Worm (Caenorhabditis elegans) whole organism, L2 larva: ENCODE measurements around the gene R04B5.1.

Source experiments
- C34F6.9 ChIP-seq: fragments of 150-350 bp; optimal IDR thresholded peaks from 2 replicates; lab custom pipeline; 2014; ENCODE audit warnings: missing biosample characterization, missing genetic modification characterization
- F13H6.1 ChIP-seq: sonication (generic microtip); optimal IDR thresholded peaks from 2 replicates; lab custom pipeline; 2016; ENCODE audit warnings: missing genetic modification characterization, missing compliant biosample characterization
- Y55F3AM.14 ChIP-seq: fragments of 200-800 bp; sonication (Bioruptor generic); optimal IDR thresholded peaks from 2 replicates; lab custom pipeline; 2018; ENCODE audit warnings: mild to moderate bottlenecking, missing genetic modification characterization, missing compliant biosample characterization
- alr-1 ChIP-seq: fragments of 150-350 bp; optimal IDR thresholded peaks from 2 replicates; lab custom pipeline; 2014; ENCODE audit warnings: missing biosample characterization, missing genetic modification characterization
- ama-1 ChIP-seq: fragments of 150-350 bp; optimal IDR thresholded peaks from 2 replicates; lab custom pipeline; 2018; ENCODE audit warnings: inconsistent platforms
- blmp-1 ChIP-seq: sonication (generic microtip); optimal IDR thresholded peaks from 2 replicates; lab custom pipeline; 2017; ENCODE audit warnings: missing genetic modification characterization, mild to moderate bottlenecking, missing compliant biosample characterization, antibody characterized with exemption, moderate library complexity; ENCODE audit not compliant: insufficient read depth
- ceh-16 ChIP-seq: fragments of 150-350 bp; optimal IDR thresholded peaks from 2 replicates; lab custom pipeline; 2014; ENCODE audit warnings: missing biosample characterization, missing genetic modification characterization
- ceh-82 ChIP-seq: fragments of 150-350 bp; optimal IDR thresholded peaks from 2 replicates; lab custom pipeline; 2014; ENCODE audit warnings: missing biosample characterization, missing genetic modification characterization
- crh-2 ChIP-seq: sonication (generic microtip); optimal IDR thresholded peaks from 2 replicates; lab custom pipeline; 2017; ENCODE audit warnings: missing biosample characterization, missing genetic modification characterization
- egl-27 ChIP-seq: sonication (generic microtip); optimal IDR thresholded peaks from 3 replicates; lab custom pipeline; 2017; ENCODE audit warnings: missing biosample characterization, missing genetic modification reagents, missing genetic modification characterization
- fos-1 ChIP-seq: fragments of 150-350 bp; optimal IDR thresholded peaks from 2 replicates; lab custom pipeline; 2014; ENCODE audit warnings: missing biosample characterization, missing genetic modification characterization
- gmeb-1 ChIP-seq: fragments of 150-350 bp; optimal IDR thresholded peaks from 2 replicates; lab custom pipeline; 2014; ENCODE audit warnings: missing biosample characterization, missing genetic modification characterization
- lin-13 ChIP-seq: fragments of 150-350 bp; optimal IDR thresholded peaks from 2 replicates; lab custom pipeline; 2014; ENCODE audit warnings: missing biosample characterization, missing genetic modification reagents, missing genetic modification characterization
- lin-39 ChIP-seq: fragments of 150-350 bp; optimal IDR thresholded peaks from 2 replicates; lab custom pipeline; 2014; ENCODE audit warnings: missing biosample characterization, missing genetic modification reagents, missing genetic modification characterization
- lsy-2 ChIP-seq, 2 experiments: fragments of 150-350 bp in 1 of 2; sonication (generic microtip) in 1 of 2; optimal IDR thresholded peaks; 2 replicates each; lab custom pipeline; 2014 to 2017; ENCODE audit warnings: missing biosample characterization in 2 of 2, missing genetic modification characterization in 2 of 2
- mab-5 ChIP-seq: fragments of 150-350 bp; optimal IDR thresholded peaks from 2 replicates; lab custom pipeline; 2014; ENCODE audit warnings: missing biosample characterization, missing genetic modification characterization
- mbf-1 ChIP-seq: sonication (generic microtip); optimal IDR thresholded peaks from 2 replicates; lab custom pipeline; 2017; ENCODE audit warnings: missing biosample characterization, missing genetic modification characterization
- mdl-1 ChIP-seq, 2 experiments: fragments of 150-350 bp in 1 of 2; sonication (generic microtip) in 1 of 2; optimal IDR thresholded peaks; 2 replicates each; lab custom pipeline; 2017; ENCODE audit warnings: missing biosample characterization in 2 of 2, missing genetic modification characterization in 2 of 2
- nhr-10 ChIP-seq: sonication (generic microtip); optimal IDR thresholded peaks from 2 replicates; lab custom pipeline; 2017; ENCODE audit warnings: missing biosample characterization, missing genetic modification characterization
- nhr-11 ChIP-seq: fragments of 150-350 bp; optimal IDR thresholded peaks from 2 replicates; lab custom pipeline; 2014; ENCODE audit warnings: missing biosample characterization, missing genetic modification characterization
- nhr-12 ChIP-seq: fragments of 150-350 bp; optimal IDR thresholded peaks from 2 replicates; lab custom pipeline; 2014; ENCODE audit warnings: missing biosample characterization, missing genetic modification characterization
- nhr-129 ChIP-seq: fragments of 150-350 bp; optimal IDR thresholded peaks from 2 replicates; lab custom pipeline; 2014; ENCODE audit warnings: missing biosample characterization, missing genetic modification characterization
- nhr-21 ChIP-seq: fragments of 150-350 bp; optimal IDR thresholded peaks from 2 replicates; lab custom pipeline; 2014; ENCODE audit warnings: missing biosample characterization, missing genetic modification characterization
- nhr-237 ChIP-seq: fragments of 150-350 bp; optimal IDR thresholded peaks from 2 replicates; lab custom pipeline; 2014; ENCODE audit warnings: missing biosample characterization, missing genetic modification characterization
- nhr-25 ChIP-seq: fragments of 150-350 bp; sonication (generic microtip); optimal IDR thresholded peaks from 3 replicates; lab custom pipeline; 2014; ENCODE audit warnings: missing biosample characterization, missing genetic modification characterization
- nhr-6 ChIP-seq: fragments of 150-350 bp; optimal IDR thresholded peaks from 2 replicates; lab custom pipeline; 2014; ENCODE audit warnings: missing biosample characterization, missing genetic modification characterization
- peb-1 ChIP-seq: fragments of 150-350 bp; optimal IDR thresholded peaks from 2 replicates; lab custom pipeline; 2014; ENCODE audit warnings: missing biosample characterization, missing genetic modification characterization
- sem-4 ChIP-seq: fragments of 150-350 bp; optimal IDR thresholded peaks from 2 replicates; lab custom pipeline; 2014; ENCODE audit warnings: missing biosample characterization, missing genetic modification reagents, missing genetic modification characterization
- skn-1 ChIP-seq: sonication (generic microtip); optimal IDR thresholded peaks from 2 replicates; lab custom pipeline; 2017; ENCODE audit warnings: missing biosample characterization, missing genetic modification characterization
- sma-3 ChIP-seq: sonication (generic microtip); optimal IDR thresholded peaks from 2 replicates; lab custom pipeline; 2016; ENCODE audit warnings: missing genetic modification reagents, missing genetic modification characterization, missing compliant biosample characterization
- sma-9 ChIP-seq, 2 experiments: fragments of 150-350 bp in 1 of 2; sonication (generic microtip) in 1 of 2; optimal IDR thresholded peaks; 2 replicates each; lab custom pipeline; 2014 to 2016; ENCODE audit warnings: missing genetic modification characterization in 2 of 2, mild to moderate bottlenecking in 1 of 2, missing biosample characterization in 1 of 2, missing compliant biosample characterization in 1 of 2, missing genetic modification reagents in 1 of 2, moderate library complexity in 1 of 2
- snpc-4 ChIP-seq: fragments of 150-350 bp; optimal IDR thresholded peaks from 2 replicates; lab custom pipeline; 2014; ENCODE audit warnings: missing biosample characterization, missing genetic modification characterization
- unc-39 ChIP-seq: fragments of 150-350 bp; optimal IDR thresholded peaks from 2 replicates; lab custom pipeline; 2014; ENCODE audit warnings: missing biosample characterization, missing genetic modification characterization
- unc-55 ChIP-seq: fragments of 150-350 bp; sonication (generic microtip); optimal IDR thresholded peaks from 3 replicates; lab custom pipeline; 2014; ENCODE audit warnings: missing biosample characterization, missing genetic modification reagents, missing genetic modification characterization

The R04B5.1 gene

DNA sequence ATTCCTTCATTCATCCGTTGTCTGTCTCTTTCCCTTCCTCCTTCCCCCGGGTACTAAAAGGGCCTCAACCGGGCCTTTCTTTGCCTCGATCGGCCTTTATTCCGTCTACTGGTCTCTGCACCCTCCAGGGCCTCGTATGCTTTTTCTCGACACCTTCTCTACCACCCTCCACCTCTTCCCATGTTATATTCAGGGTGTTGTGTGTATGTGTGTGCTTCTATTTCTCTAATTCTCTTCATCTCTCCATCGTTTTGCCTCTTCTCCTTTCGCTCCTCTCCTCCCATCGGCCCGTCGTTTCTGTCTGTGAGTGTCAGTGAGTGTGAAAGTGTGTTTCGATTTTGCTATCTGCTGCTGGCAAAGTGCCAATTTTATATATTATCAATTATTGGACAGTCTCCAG lies 38.3 kb downstream of the R04B5.1 start (continued):
- TF ChIP-seq lin-39 (tag; lab: Kevin White, UChicago) (no peak), egl-27 (peak; percentile 67)

DNA sequence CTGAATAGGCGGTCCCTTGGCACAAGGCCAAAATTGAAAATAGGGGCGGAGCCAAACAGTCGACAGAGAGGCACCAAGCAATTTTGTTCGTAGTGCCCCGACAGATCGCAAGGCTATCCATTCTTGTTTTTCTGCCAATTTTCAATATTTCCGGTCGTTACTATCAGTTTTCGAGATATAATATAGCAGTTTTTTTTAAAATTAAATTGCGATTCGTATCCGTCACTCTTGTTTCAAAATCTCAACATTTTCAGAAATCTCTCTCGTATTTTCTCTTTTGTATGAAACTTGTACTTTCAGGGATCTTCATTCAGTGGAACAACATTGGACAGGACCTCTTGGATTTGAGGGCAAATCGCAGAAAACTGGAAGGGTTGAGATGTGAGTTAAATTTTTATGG lies 41.1 kb downstream of the R04B5.1 start, which contains the start of gene F57A8.1:
Gene F57A8.1, plus strand, starts transcription at position 301 of the 400 bp plus-strand sequence.
- TF ChIP-seq fos-1 (tag; lab: Kevin White, UChicago) (no peak), C34F6.9 (tag; lab: Kevin White, UChicago) (no peak), alr-1 (tag; lab: Kevin White, UChicago) (no peak), gmeb-1 (tag; lab: Kevin White, UChicago) (no peak), ama-1 (lab: Kevin White, UChicago) (no peak), mab-5 (tag; lab: Kevin White, UChicago) (no peak), lsy-2 (tag; optimal IDR thresholded peaks at IDR 0.05; lab: Kevin White, UChicago) (no peak), sma-9 (GFP tag; optimal IDR thresholded peaks at IDR 0.05; lab: Kevin White, UChicago) (no peak), sma-9 (tag; optimal IDR thresholded peaks at IDR 0.05; lab: Kevin White, UChicago) (no peak), snpc-4 (no peak)

DNA sequence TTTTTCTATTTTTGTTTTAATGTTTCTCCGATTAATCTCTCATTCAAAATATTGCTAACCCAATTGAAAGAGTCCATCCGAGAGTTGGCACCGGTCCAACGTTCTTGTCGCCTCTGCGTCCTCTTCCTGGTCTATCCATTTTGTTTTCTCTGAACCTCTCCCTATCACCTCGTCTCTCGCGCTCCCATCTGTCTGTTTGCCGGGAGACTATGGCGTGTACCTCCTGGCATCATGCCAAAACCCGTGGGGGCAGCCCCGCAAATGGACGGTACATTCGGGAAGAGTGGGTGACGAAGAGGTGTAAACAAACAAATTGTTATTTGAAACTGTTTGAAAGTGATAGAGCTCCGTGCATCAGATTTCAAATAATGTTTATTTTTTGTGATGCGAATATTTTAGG lies 41.9 kb downstream of the R04B5.1 start, which contains the start of gene T06E8.2:
Gene T06E8.2, minus strand, starts transcription at position 139 of the 400 bp plus-strand sequence.
- TF ChIP-seq F13H6.1 (tag; lab: Kevin White, UChicago) (peak; percentile 85), Y55F3AM.14 (GFP tag; lab: Kevin White, UChicago) (no peak), nhr-25 (peak; percentile 7), unc-39 (tag; lab: Kevin White, UChicago) (no peak), nhr-129 (tag; lab: Kevin White, UChicago) (peak; percentile 66), sem-4 (peak; percentile 27), nhr-21 (tag; lab: Kevin White, UChicago) (no peak), egl-27 (peak; percentile 53), lin-13 (GFP tag; lab: Kevin White, UChicago) (no peak), lsy-2 (tag; optimal IDR thresholded peaks at IDR 0.05; lab: Kevin White, UChicago) (peak in 1 of 2 experiments; percentile 69), unc-55 (GFP tag; lab: Kevin White, UChicago) (no peak), gmeb-1 (tag; lab: Kevin White, UChicago) (no peak), C34F6.9 (tag; lab: Kevin White, UChicago) (peak; percentile 50), snpc-4 (peak; percentile 33), nhr-10 (no peak), blmp-1 (tag; lab: Kevin White, UChicago) (no peak), sma-3 (peak; percentile 43), peb-1 (tag; lab: Kevin White, UChicago) (peak; percentile 41), lin-39 (tag; lab: Kevin White, UChicago) (no peak), sma-9 (GFP tag; optimal IDR thresholded peaks at IDR 0.05; lab: Kevin White, UChicago) (peak; percentile 84), sma-9 (tag; optimal IDR thresholded peaks at IDR 0.05; lab: Kevin White, UChicago) (no peak), nhr-6 (no peak), ceh-16 (tag; lab: Kevin White, UChicago) (no peak)

DNA sequence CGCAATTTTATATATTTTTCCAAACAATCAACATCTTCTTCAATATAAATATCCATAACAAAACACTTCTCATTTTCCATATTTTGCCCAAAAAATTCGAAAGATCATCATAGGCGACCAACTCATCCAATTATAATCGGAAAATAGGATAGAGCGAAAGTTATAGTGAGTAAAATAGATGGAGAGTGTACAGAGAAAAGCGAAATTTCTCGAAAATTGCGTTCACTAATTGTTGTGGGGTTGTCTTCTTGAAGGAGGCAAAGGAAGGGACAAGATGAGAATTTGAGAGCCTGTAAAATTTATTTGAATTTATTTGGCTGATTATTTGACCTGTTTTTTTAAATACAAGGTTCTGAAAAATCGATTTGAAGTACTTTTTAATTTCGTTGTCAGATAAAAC lies 42.6 kb downstream of the R04B5.1 start:
- TF ChIP-seq nhr-11 (no peak), sma-3 (no peak), blmp-1 (tag; lab: Kevin White, UChicago) (peak; percentile 32), lsy-2 (tag; optimal IDR thresholded peaks at IDR 0.05; lab: Kevin White, UChicago) (peak in 1 of 2 experiments; percentile 17), ceh-82 (no peak), nhr-25 (peak; percentile 55), nhr-10 (no peak), skn-1 (no peak), nhr-237 (tag; lab: Kevin White, UChicago) (no peak)

DNA sequence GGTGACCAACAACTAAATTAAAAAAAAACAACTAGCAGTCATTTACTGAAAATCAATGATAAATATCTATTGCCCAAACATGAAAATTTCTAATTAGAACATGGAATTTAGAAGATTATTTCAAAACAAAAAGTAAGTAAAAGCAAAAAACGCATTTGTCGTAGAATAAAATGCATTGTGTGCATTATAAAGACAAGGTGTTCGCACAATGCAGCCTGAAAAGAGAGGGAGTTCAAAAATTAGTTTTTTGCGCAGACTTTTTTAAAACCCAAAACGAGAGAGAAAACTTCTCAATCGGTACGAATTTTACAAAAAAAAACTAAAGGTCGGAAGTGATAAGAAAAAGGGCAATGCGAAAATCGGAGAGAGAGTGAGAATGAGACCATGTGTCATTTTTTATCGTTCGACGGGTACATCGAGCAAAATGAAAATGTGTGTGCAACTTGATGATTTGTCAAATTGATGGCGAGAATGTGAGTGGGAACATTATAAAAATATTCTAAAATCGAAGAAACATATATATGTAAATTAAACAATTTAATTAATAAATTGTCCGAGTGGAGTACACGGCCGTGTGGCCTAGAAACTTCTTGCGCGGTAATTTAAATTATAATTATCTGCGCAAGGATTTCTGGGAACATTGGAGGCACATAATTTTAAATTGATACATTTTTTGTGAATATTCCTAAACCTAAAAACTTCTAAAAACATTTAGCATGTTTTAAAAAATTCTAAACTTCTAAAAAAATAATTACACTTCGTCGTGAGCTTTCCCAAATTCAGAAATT lies 46.6 kb downstream of the R04B5.1 start:
- TF ChIP-seq nhr-11 (no peak), nhr-25 (no peak), unc-39 (tag; lab: Kevin White, UChicago) (no peak), nhr-12 (tag; lab: Kevin White, UChicago) (no peak), lsy-2 (tag; optimal IDR thresholded peaks at IDR 0.05; lab: Kevin White, UChicago) (peak; percentile 6 to 70), lin-13 (GFP tag; lab: Kevin White, UChicago) (peak; percentile 11), sma-9 (GFP tag; optimal IDR thresholded peaks at IDR 0.05; lab: Kevin White, UChicago) (peak; percentile 46), sma-9 (tag; optimal IDR thresholded peaks at IDR 0.05; lab: Kevin White, UChicago) (no peak), egl-27 (peak; percentile 41), crh-2 (peak; percentile 1), fos-1 (tag; lab: Kevin White, UChicago) (peak; percentile 87), unc-55 (GFP tag; lab: Kevin White, UChicago) (peak; percentile 78), nhr-237 (tag; lab: Kevin White, UChicago) (no peak), nhr-21 (tag; lab: Kevin White, UChicago) (peak; percentile 16), C34F6.9 (tag; lab: Kevin White, UChicago) (peak; percentile 67), mdl-1 (tag; optimal IDR thresholded peaks at IDR 0.05; lab: Kevin White, UChicago) (no peak), gmeb-1 (tag; lab: Kevin White, UChicago) (peak; percentile 81), mbf-1 (tag; lab: Kevin White, UChicago) (no peak), nhr-129 (tag; lab: Kevin White, UChicago) (peak; percentile 52), sma-3 (no peak), peb-1 (tag; lab: Kevin White, UChicago) (no peak), F13H6.1 (tag; lab: Kevin White, UChicago) (peak; percentile 44)
- TF ChIP-seq, all 48 proteins: peak for 12
